Fruit fly (Drosophila melanogaster) whole organism, embryonic: ENCODE measurements around the gene vnd.

ENCODE experiments used
- ATbp ChIP-seq: fragments of 200-800 bp; sonication (Bioruptor generic); optimal IDR thresholded peaks from 2 replicates; lab custom pipeline; 2017; ENCODE audit warnings: missing biosample characterization, mild to moderate bottlenecking, missing genetic modification characterization, missing genetic modification reagents
- CG11695 ChIP-seq: fragments of 200-800 bp; sonication (Bioruptor generic); IDR thresholded peaks from 3 replicates; pipeline ENCODE4 v1.3.6; 2022; ENCODE audit warnings: missing biosample characterization, missing genetic modification characterization
- CG13424 ChIP-seq: fragments of 200-800 bp; sonication (Bioruptor generic); optimal IDR thresholded peaks from 2 replicates; lab custom pipeline; 2019; ENCODE audit warnings: missing biosample characterization, mild to moderate bottlenecking, missing genetic modification characterization, moderate library complexity
- CG14710 ChIP-seq: fragments of 200-800 bp; sonication (Bioruptor generic); optimal IDR thresholded peaks from 3 replicates; lab custom pipeline; 2019; ENCODE audit warnings: missing biosample characterization, mild to moderate bottlenecking, missing genetic modification characterization, moderate library complexity
- CG14965 ChIP-seq: fragments of 200-800 bp; sonication (Bioruptor generic); optimal IDR thresholded peaks from 2 replicates; lab custom pipeline; 2016; ENCODE audit warnings: missing biosample characterization, missing genetic modification characterization, borderline replicate concordance
- CG1647 ChIP-seq: fragments of 200-800 bp; sonication (Bioruptor generic); optimal IDR thresholded peaks from 3 replicates; lab custom pipeline; 2016; ENCODE audit warnings: missing biosample characterization, missing genetic modification characterization
- CG17802 ChIP-seq: fragments of 200-800 bp; sonication (Bioruptor generic); optimal IDR thresholded peaks from 2 replicates; lab custom pipeline; 2018; ENCODE audit warnings: missing biosample characterization, mild to moderate bottlenecking, missing genetic modification characterization, moderate library complexity
- CG18599 ChIP-seq: fragments of 200-800 bp; sonication (Bioruptor generic); optimal IDR thresholded peaks from 3 replicates; lab custom pipeline; 2017; ENCODE audit warnings: missing biosample characterization, missing genetic modification characterization, mild to moderate bottlenecking, moderate library complexity, missing genetic modification reagents
- CG18764 ChIP-seq: fragments of 200-800 bp; sonication (Bioruptor generic); optimal IDR thresholded peaks from 3 replicates; lab custom pipeline; 2016; ENCODE audit warnings: missing biosample characterization, missing genetic modification characterization
- CG2116 ChIP-seq: fragments of 200-800 bp; sonication (Bioruptor generic); optimal IDR thresholded peaks from 3 replicates; lab custom pipeline; 2018; ENCODE audit warnings: missing biosample characterization, mild to moderate bottlenecking, missing genetic modification characterization
- CG2889 ChIP-seq: fragments of 200-800 bp; sonication (Bioruptor generic); IDR thresholded peaks from 3 replicates; pipeline ENCODE4 v1.3.6; 2022; ENCODE audit warnings: missing biosample characterization, missing genetic modification characterization
- CG32532 ChIP-seq: fragments of 200-800 bp; sonication (Bioruptor generic); IDR thresholded peaks from 2 replicates; pipeline ENCODE4 v1.3.6; 2022; ENCODE audit warnings: missing biosample characterization, missing genetic modification characterization
- CG3407 ChIP-seq: fragments of 200-800 bp; sonication (Bioruptor generic); optimal IDR thresholded peaks from 2 replicates; lab custom pipeline; 2018; ENCODE audit warnings: missing biosample characterization, mild to moderate bottlenecking, missing genetic modification characterization
- CG34422 ChIP-seq: fragments of 200-800 bp; sonication (Bioruptor generic); IDR thresholded peaks from 3 replicates; pipeline ENCODE4 v1.3.6; 2022; ENCODE audit warnings: missing biosample characterization, missing genetic modification characterization
- CG3995 ChIP-seq: fragments of 200-800 bp; sonication (Bioruptor generic); optimal IDR thresholded peaks from 3 replicates; lab custom pipeline; 2016; ENCODE audit warnings: missing biosample characterization, missing genetic modification characterization
- CG4328 ChIP-seq: fragments of 200-800 bp; sonication (Bioruptor generic); optimal IDR thresholded peaks from 3 replicates; lab custom pipeline; 2017; ENCODE audit warnings: missing biosample characterization, missing genetic modification reagents, missing genetic modification characterization
- CG4424 ChIP-seq: fragments of 200-800 bp; sonication (Bioruptor generic); optimal IDR thresholded peaks from 3 replicates; lab custom pipeline; 2016; ENCODE audit warnings: missing biosample characterization, missing genetic modification characterization
- CG4730 ChIP-seq: fragments of 200-800 bp; sonication (Bioruptor generic); IDR thresholded peaks from 2 replicates; pipeline ENCODE4 v1.3.6; 2022; ENCODE audit warnings: missing biosample characterization, missing genetic modification characterization
- CG6689 ChIP-seq: fragments of 200-800 bp; sonication (Bioruptor generic); IDR thresholded peaks from 2 replicates; pipeline ENCODE4 v1.3.6; 2022; ENCODE audit warnings: missing biosample characterization, missing genetic modification characterization
- CG7839 ChIP-seq: fragments of 200-800 bp; sonication (Bioruptor generic); optimal IDR thresholded peaks from 3 replicates; lab custom pipeline; 2018; ENCODE audit warnings: missing biosample characterization, mild to moderate bottlenecking, missing genetic modification characterization, moderate library complexity
- CG8290 ChIP-seq, 3 experiments: fragments of 200-800 bp; sonication (Bioruptor generic); optimal IDR thresholded peaks; 2 replicates each; lab custom pipeline; 2016 to 2019; ENCODE audit warnings: missing biosample characterization in 3 of 3, missing genetic modification characterization in 3 of 3, mild to moderate bottlenecking in 2 of 3, moderate library complexity in 1 of 3
- Dbx ChIP-seq: fragments of 200-800 bp; sonication (Bioruptor generic); IDR thresholded peaks from 3 replicates; pipeline ENCODE4 v1.3.6; 2022; ENCODE audit warnings: missing biosample characterization, missing genetic modification characterization
- Ets65A ChIP-seq: fragments of 200-800 bp; sonication (Bioruptor generic); peaks from one replicate; lab custom pipeline; 2016; ENCODE audit warnings: missing biosample characterization, missing genetic modification characterization
- Fer2 ChIP-seq: fragments of 200-800 bp; sonication (Bioruptor generic); optimal IDR thresholded peaks from 2 replicates; lab custom pipeline; 2018; ENCODE audit warnings: missing biosample characterization, mild to moderate bottlenecking, missing genetic modification characterization, moderate library complexity
- Hr78 ChIP-seq, 2 experiments: fragments of 200-800 bp in 1 of 2; fragments of >200 bp in 1 of 2; sonication (Bioruptor generic) in 1 of 2; optimal IDR thresholded peaks; 2 replicates each; lab custom pipeline; 2017 to 2019; ENCODE audit warnings: missing biosample characterization in 2 of 2, missing genetic modification characterization in 2 of 2, mild to moderate bottlenecking in 1 of 2, moderate library complexity in 1 of 2
- Meics ChIP-seq: fragments of 200-800 bp; sonication (Bioruptor generic); optimal IDR thresholded peaks from 2 replicates; lab custom pipeline; 2017; ENCODE audit warnings: missing biosample characterization, mild to moderate bottlenecking, missing genetic modification characterization
- Rx ChIP-seq: fragments of 200-800 bp; sonication (Bioruptor generic); IDR thresholded peaks from 2 replicates; pipeline ENCODE4 v1.3.6; 2022; ENCODE audit warnings: missing biosample characterization, missing genetic modification characterization
- Side ChIP-seq: fragments of 200-800 bp; sonication (Bioruptor generic); optimal IDR thresholded peaks from 2 replicates; lab custom pipeline; 2016; ENCODE audit warnings: missing biosample characterization, missing genetic modification characterization
- Spps ChIP-seq: fragments of 200-800 bp; sonication (Bioruptor generic); optimal IDR thresholded peaks from 2 replicates; lab custom pipeline; 2018; ENCODE audit warnings: missing biosample characterization, mild to moderate bottlenecking, missing genetic modification characterization
- Xbp1 ChIP-seq: fragments of 200-800 bp; sonication (Bioruptor generic); optimal IDR thresholded peaks from 3 replicates; lab custom pipeline; 2016; ENCODE audit warnings: missing biosample characterization, mild to moderate bottlenecking, missing genetic modification characterization
- bigmax ChIP-seq: fragments of 200-800 bp; sonication (Bioruptor generic); optimal IDR thresholded peaks from 2 replicates; lab custom pipeline; 2018; ENCODE audit warnings: missing biosample characterization, mild to moderate bottlenecking, missing genetic modification characterization
- cato ChIP-seq: fragments of 200-800 bp; sonication (Bioruptor generic); optimal IDR thresholded peaks from 2 replicates; lab custom pipeline; 2016; ENCODE audit warnings: missing biosample characterization, missing genetic modification characterization, borderline replicate concordance
- da ChIP-seq: fragments of 200-800 bp; sonication (Bioruptor generic); optimal IDR thresholded peaks from 2 replicates; lab custom pipeline; 2016; ENCODE audit warnings: missing biosample characterization, missing genetic modification characterization
- disco-r ChIP-seq: fragments of 200-800 bp; sonication (Bioruptor generic); optimal IDR thresholded peaks from 2 replicates; lab custom pipeline; 2016; ENCODE audit warnings: missing biosample characterization, missing genetic modification characterization
- fd3F ChIP-seq: fragments of 200-800 bp; sonication (Bioruptor generic); optimal IDR thresholded peaks from 2 replicates; lab custom pipeline; 2018; ENCODE audit warnings: missing biosample characterization, mild to moderate bottlenecking, missing genetic modification characterization, moderate library complexity
- fu2 ChIP-seq: fragments of 200-800 bp; sonication (Bioruptor generic); optimal IDR thresholded peaks from 2 replicates; lab custom pipeline; 2016; ENCODE audit warnings: missing biosample characterization, missing genetic modification characterization
- jumu ChIP-seq: fragments of 200-800 bp; sonication (Bioruptor generic); optimal IDR thresholded peaks from 3 replicates; lab custom pipeline; 2016; ENCODE audit warnings: missing biosample characterization, missing genetic modification characterization
- kah ChIP-seq: fragments of 200-800 bp; sonication (Bioruptor generic); optimal IDR thresholded peaks from 2 replicates; lab custom pipeline; 2018; ENCODE audit warnings: missing biosample characterization, mild to moderate bottlenecking, missing genetic modification characterization
- klu ChIP-seq: fragments of 200-800 bp; sonication (Bioruptor generic); IDR thresholded peaks from 2 replicates; pipeline ENCODE4 v1.3.6; 2022; ENCODE audit warnings: missing biosample characterization, missing genetic modification characterization
- mirr ChIP-seq: fragments of 200-800 bp; sonication (Bioruptor generic); optimal IDR thresholded peaks from 3 replicates; lab custom pipeline; 2018; ENCODE audit warnings: missing biosample characterization, mild to moderate bottlenecking, missing genetic modification characterization
- psq ChIP-seq: fragments of 200-800 bp; sonication (Bioruptor generic); optimal IDR thresholded peaks from 2 replicates; lab custom pipeline; 2017; ENCODE audit warnings: missing biosample characterization, missing genetic modification characterization
- run ChIP-seq: fragments of 200-800 bp; sonication (Bioruptor generic); optimal IDR thresholded peaks from 3 replicates; lab custom pipeline; 2018; ENCODE audit warnings: missing biosample characterization, mild to moderate bottlenecking, missing genetic modification characterization
- salm ChIP-seq: fragments of 200-800 bp; sonication (Bioruptor generic); optimal IDR thresholded peaks from 2 replicates; lab custom pipeline; 2018; ENCODE audit warnings: missing biosample characterization, mild to moderate bottlenecking, missing genetic modification characterization
- tll ChIP-seq, 2 experiments: fragments of 200-800 bp in 1 of 2; fragments of >200 bp in 1 of 2; sonication (Bioruptor generic) in 1 of 2; optimal IDR thresholded peaks; 2 replicates each; lab custom pipeline; 2017 to 2019; ENCODE audit warnings: missing biosample characterization in 2 of 2, missing genetic modification characterization in 2 of 2, mild to moderate bottlenecking in 1 of 2, moderate library complexity in 1 of 2
- tna ChIP-seq: fragments of 200-800 bp; sonication (Bioruptor generic); IDR thresholded peaks from 2 replicates; pipeline ENCODE4 v1.3.6; 2022; ENCODE audit warnings: missing biosample characterization, missing genetic modification characterization; ENCODE audit not compliant: partially characterized antibody
- trh ChIP-seq: fragments of 200-800 bp; sonication (Bioruptor generic); optimal IDR thresholded peaks from 2 replicates; lab custom pipeline; 2016; ENCODE audit warnings: missing biosample characterization, missing genetic modification characterization
- ttk ChIP-seq: fragments of 200-800 bp; sonication (Bioruptor generic); IDR thresholded peaks from 2 replicates; pipeline ENCODE4 v2.1.2; 2022; ENCODE audit warnings: missing biosample characterization, missing genetic modification characterization
- tup ChIP-seq: fragments of 200-800 bp; sonication (Bioruptor generic); optimal IDR thresholded peaks from 2 replicates; lab custom pipeline; 2016; ENCODE audit warnings: missing biosample characterization, mild to moderate bottlenecking, missing genetic modification characterization, moderate library complexity
- wdn ChIP-seq: fragments of 200-800 bp; sonication (Bioruptor generic); IDR thresholded peaks from 2 replicates; pipeline ENCODE4 v1.3.6; 2022; ENCODE audit warnings: missing biosample characterization, missing genetic modification characterization
- z ChIP-seq: fragments of 200-800 bp; sonication (Bioruptor generic); IDR thresholded peaks from 3 replicates; pipeline ENCODE4 v1.3.6; 2022; ENCODE audit warnings: missing biosample characterization, missing genetic modification characterization
- zf30C ChIP-seq: fragments of 200-800 bp; sonication (Bioruptor generic); optimal IDR thresholded peaks from 3 replicates; lab custom pipeline; 2018; ENCODE audit warnings: missing biosample characterization, mild to moderate bottlenecking, missing genetic modification characterization

The vnd gene

dm6 chrX:617477-617795 lies 35.5 kb downstream of the vnd start (continued):
- TF ChIP-seq klu (GFP tag; lab: Robert Waterston, UW) = no peak
- no peak for TF ChIP-seq CG14965 (GFP tag; lab: Kevin White, UChicago)
- no peak for TF ChIP-seq z (GFP tag; lab: Robert Waterston, UW)
- TF ChIP-seq mirr (GFP tag; lab: Kevin White, UChicago) = no peak
- no peak for TF ChIP-seq ATbp (GFP tag; lab: Kevin White, UChicago)
- TF ChIP-seq CG4328 (GFP tag; lab: Kevin White, UChicago) = no peak
- no peak for TF ChIP-seq Dbx (GFP tag; lab: Robert Waterston, UW)
- no peak for TF ChIP-seq CG4424 (GFP tag; lab: Kevin White, UChicago)
- TF ChIP-seq Ets65A (GFP tag; lab: Kevin White, UChicago) = no peak
- no peak for TF ChIP-seq ttk
- no peak for TF ChIP-seq CG18599 (GFP tag; lab: Kevin White, UChicago)
- TF ChIP-seq CG17802 = no peak
- TF ChIP-seq fd3F = no peak
- TF ChIP-seq Meics (GFP tag; lab: Kevin White, UChicago) = no peak
- no peak for TF ChIP-seq run
- no peak for TF ChIP-seq CG3407 (GFP tag; lab: Kevin White, UChicago)
- TF ChIP-seq Fer2 (tag; lab: Kevin White, UChicago) = no peak
- no peak for TF ChIP-seq Side (GFP tag; lab: Kevin White, UChicago)
- no peak for TF ChIP-seq CG13424 (tag; lab: Kevin White, UChicago)
- no peak for TF ChIP-seq CG18764 (GFP tag; lab: Kevin White, UChicago)
- TF ChIP-seq da (GFP tag; lab: Kevin White, UChicago) = no peak
- no peak for TF ChIP-seq Rx
- no peak for TF ChIP-seq disco-r (GFP tag; lab: Kevin White, UChicago)
- TF ChIP-seq salm (tag; lab: Kevin White, UChicago) = no peak
- TF ChIP-seq CG4730 (GFP tag; lab: Robert Waterston, UW) = no peak
- peak; percentile 78 for TF ChIP-seq CG2116 (GFP tag; lab: Kevin White, UChicago)
- TF ChIP-seq fu2 (GFP tag; lab: Kevin White, UChicago) = no peak
- no peak for TF ChIP-seq Spps
- TF ChIP-seq kah (GFP tag; lab: Kevin White, UChicago) = peak; percentile 88
- no peak for TF ChIP-seq cato (GFP tag; lab: Kevin White, UChicago)
- no peak for TF ChIP-seq psq (GFP tag; lab: Kevin White, UChicago)
- TF ChIP-seq CG11695 (GFP tag; lab: Robert Waterston, UW) = no peak
- no peak for TF ChIP-seq wdn (GFP tag; lab: Robert Waterston, UW)
- no peak for TF ChIP-seq CG3995 (GFP tag; lab: Kevin White, UChicago)
- no peak for TF ChIP-seq CG34422 (GFP tag; lab: Robert Waterston, UW)
- TF ChIP-seq CG6689 = no peak
- no peak for TF ChIP-seq CG7839 (tag; lab: Kevin White, UChicago)
- TF ChIP-seq Xbp1 (GFP tag; lab: Kevin White, UChicago) = no peak
- TF ChIP-seq jumu (GFP tag; lab: Kevin White, UChicago) = no peak
- no peak for TF ChIP-seq Hr78 (GFP tag; optimal IDR thresholded peaks at IDR 0.05; lab: Kevin White, UChicago)
- no peak for TF ChIP-seq bigmax (GFP tag; lab: Kevin White, UChicago)
- no peak for TF ChIP-seq CG2889 (GFP tag; lab: Robert Waterston, UW)
- TF ChIP-seq tna (GFP tag; lab: Robert Waterston, UW) = peak; percentile 40; the same call in 1 of the 2 replicates
- TF ChIP-seq zf30C = no peak
- TF ChIP-seq trh (GFP tag; lab: Kevin White, UChicago) = no peak
- no peak for TF ChIP-seq CG1647 (GFP tag; lab: Kevin White, UChicago)
- 0 out of 2 replicates have a peak, but pooled peaks have one; percentile 6 for TF ChIP-seq CG32532 (GFP tag; lab: Robert Waterston, UW)
- TF ChIP-seq CG14710 (tag; lab: Kevin White, UChicago) = peak; percentile 19
- no peak for TF ChIP-seq CG8290 (GFP tag; optimal IDR thresholded peaks at IDR 0.05; lab: Kevin White, UChicago)
- TF ChIP-seq CG8290 (tag; optimal IDR thresholded peaks at IDR 0.05; lab: Kevin White, UChicago) = peak in 1 of 2 experiments; percentile 68
- no peak for TF ChIP-seq tll (GFP tag; optimal IDR thresholded peaks at IDR 0.05; lab: Kevin White, UChicago)
- TF ChIP-seq tup (GFP tag; lab: Kevin White, UChicago) = no peak
